Worm (Caenorhabditis elegans) whole organism, L1 larva: ENCODE data around the gene otpl-1.

Experiments
- ama-1 ChIP-seq: fragments of 150-350 bp; optimal IDR thresholded peaks from 2 replicates; lab custom pipeline; 2014
- ceh-63 ChIP-seq: fragments of 200-800 bp; sonication (Bioruptor generic); optimal IDR thresholded peaks from 2 replicates; lab custom pipeline; 2018; ENCODE audit warnings: mild to moderate bottlenecking, missing genetic modification characterization, missing compliant biosample characterization
- fkh-10 ChIP-seq: sonication (generic microtip); optimal IDR thresholded peaks from 2 replicates; lab custom pipeline; 2017; ENCODE audit warnings: missing biosample characterization, missing genetic modification reagents, missing genetic modification characterization
- hlh-4 ChIP-seq: sonication (generic microtip); optimal IDR thresholded peaks from 2 replicates; lab custom pipeline; 2016; ENCODE audit warnings: mild to moderate bottlenecking, missing genetic modification characterization, missing compliant biosample characterization
- lin-13 ChIP-seq: fragments of 150-350 bp; optimal IDR thresholded peaks from 2 replicates; lab custom pipeline; 2014; ENCODE audit warnings: missing biosample characterization, missing genetic modification reagents, missing genetic modification characterization
- lin-15B ChIP-seq: fragments of 150-350 bp; sonication (generic microtip); optimal IDR thresholded peaks from 3 replicates; lab custom pipeline; 2014; ENCODE audit warnings: missing biosample characterization, missing genetic modification characterization
- nhr-237 ChIP-seq: fragments of 150-350 bp; optimal IDR thresholded peaks from 2 replicates; lab custom pipeline; 2014; ENCODE audit warnings: missing biosample characterization, missing genetic modification characterization
- nhr-77 ChIP-seq: fragments of 150-350 bp; optimal IDR thresholded peaks from 2 replicates; lab custom pipeline; 2014; ENCODE audit warnings: missing biosample characterization, missing genetic modification characterization
- nhr-84 ChIP-seq: sonication (generic microtip); optimal IDR thresholded peaks from 2 replicates; lab custom pipeline; 2017; ENCODE audit warnings: missing biosample characterization, missing genetic modification characterization
- pqm-1 ChIP-seq: sonication (generic microtip); optimal IDR thresholded peaks from 3 replicates; lab custom pipeline; 2017; ENCODE audit warnings: missing biosample characterization, missing genetic modification characterization
- skn-1 ChIP-seq: fragments of 150-350 bp; optimal IDR thresholded peaks from 2 replicates; lab custom pipeline; 2014; ENCODE audit warnings: missing biosample characterization, missing genetic modification characterization
- sup-37 ChIP-seq: fragments of 200-800 bp; sonication (Bioruptor generic); optimal IDR thresholded peaks from 2 replicates; lab custom pipeline; 2018; ENCODE audit warnings: mild to moderate bottlenecking, missing genetic modification characterization, missing compliant biosample characterization

DNA sequence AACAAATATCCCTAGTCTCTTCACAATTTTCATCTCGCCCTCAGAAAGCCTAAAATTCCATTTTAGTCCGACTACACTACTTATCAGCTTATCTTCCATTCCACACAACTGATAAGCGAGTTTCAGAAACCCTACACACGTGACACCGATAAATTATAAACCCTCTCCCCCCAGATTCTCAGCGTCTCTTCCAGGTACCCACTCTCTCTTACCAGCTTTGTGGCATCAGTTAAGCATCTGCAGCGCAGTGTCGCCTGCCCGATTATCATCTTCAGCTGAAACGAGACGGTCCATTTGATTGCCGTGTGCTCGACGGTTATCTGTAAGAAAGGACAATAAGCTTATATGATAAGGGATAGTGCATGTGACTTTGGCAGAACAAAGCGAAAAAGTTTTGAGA is 43.1 kb downstream of the otpl-1 start:
- TF ChIP-seq ama-1 (lab: Kevin White, UChicago): no peak
- TF ChIP-seq lin-15B (tag; lab: Kevin White, UChicago): no peak
- no peak for TF ChIP-seq hlh-4 (tag; lab: Kevin White, UChicago)
- TF ChIP-seq lin-13: no peak
- peak; percentile 81 for TF ChIP-seq pqm-1 (tag; lab: Kevin White, UChicago)
- no peak for TF ChIP-seq sup-37 (GFP tag; lab: Kevin White, UChicago)
- no peak for TF ChIP-seq nhr-237 (tag; lab: Kevin White, UChicago)
- no peak for TF ChIP-seq fkh-10 (GFP tag; lab: Kevin White, UChicago)
- no peak for TF ChIP-seq nhr-77 (tag; lab: Kevin White, UChicago)
- TF ChIP-seq nhr-84: no peak
- no peak for TF ChIP-seq skn-1 (tag; lab: Kevin White, UChicago)
- no peak for TF ChIP-seq ceh-63 (GFP tag; lab: Kevin White, UChicago)
